Worm (Caenorhabditis elegans): ENCODE data around the gene rfc-3.

DNA sequence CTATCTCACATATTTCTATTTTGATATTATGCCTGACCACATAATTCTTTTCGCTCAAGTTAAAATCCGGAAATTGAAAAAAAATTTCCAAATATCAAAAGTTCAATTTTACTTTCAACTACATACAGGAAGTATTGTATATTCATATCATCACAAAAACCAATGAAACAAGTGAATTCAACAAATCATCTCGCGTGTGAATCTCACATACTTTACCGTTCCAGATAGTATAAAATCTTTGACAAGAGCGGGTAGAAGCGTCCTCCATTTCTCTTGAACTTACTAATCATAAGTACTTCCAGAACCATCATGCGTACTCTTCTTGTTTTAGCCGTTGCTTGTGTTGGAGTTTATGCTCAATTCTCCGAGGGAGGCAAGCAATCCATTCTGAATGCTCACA lies 24.1 kb upstream of the rfc-3 start, which contains the start of gene scl-8:
- no peak for TF ChIP-seq cnd-1 (tag; optimal IDR thresholded peaks at IDR 0.05)
- no peak for TF ChIP-seq ceh-39 (tag; optimal IDR thresholded peaks at IDR 0.05)
- TF ChIP-seq lin-13 (tag; optimal IDR thresholded peaks at IDR 0.05): no peak
- no peak for TF ChIP-seq unc-62 (GFP tag; optimal IDR thresholded peaks at IDR 0.05)

All from whole organism, mixed stage, embryonic.